Fruit fly (Drosophila melanogaster) whole organism, prepupa: ENCODE measurements around the gene Obp99b.

Experiments used
- CG10631 ChIP-seq: fragments of 200-800 bp; sonication (Bioruptor generic); optimal IDR thresholded peaks from 2 replicates; lab custom pipeline; 2016; ENCODE audit warnings: missing biosample characterization, missing genetic modification characterization
- CG10669 ChIP-seq: fragments of 200-800 bp; sonication (Bioruptor generic); optimal IDR thresholded peaks from 3 replicates; lab custom pipeline; 2018; ENCODE audit warnings: missing biosample characterization, mild to moderate bottlenecking, missing genetic modification characterization, moderate library complexity
- CG11294 ChIP-seq: fragments of 200-800 bp; sonication (Bioruptor generic); IDR thresholded peaks from 2 replicates; pipeline ENCODE4 v1.3.6; 2022; ENCODE audit warnings: missing biosample characterization, missing genetic modification characterization
- CG11762 ChIP-seq: fragments of 200-800 bp; sonication (Bioruptor generic); optimal IDR thresholded peaks from 3 replicates; lab custom pipeline; 2016; ENCODE audit warnings: missing biosample characterization, missing genetic modification characterization; ENCODE audit not compliant: insufficient read depth
- CG11902 ChIP-seq: fragments of 200-800 bp; sonication (Bioruptor generic); optimal IDR thresholded peaks from 3 replicates; lab custom pipeline; 2016; ENCODE audit warnings: missing biosample characterization, missing genetic modification characterization
- CG15336 ChIP-seq: fragments of 200-800 bp; sonication (Bioruptor generic); IDR thresholded peaks from 2 replicates; pipeline ENCODE4 v1.3.6; 2022; ENCODE audit warnings: missing biosample characterization, missing genetic modification characterization
- CG1621 ChIP-seq: fragments of 200-800 bp; sonication (Bioruptor generic); optimal IDR thresholded peaks from 3 replicates; lab custom pipeline; 2018; ENCODE audit warnings: missing biosample characterization, mild to moderate bottlenecking, missing genetic modification characterization
- CG16779 ChIP-seq: fragments of 200-800 bp; sonication (Bioruptor generic); optimal IDR thresholded peaks from 3 replicates; lab custom pipeline; 2017; ENCODE audit warnings: missing biosample characterization, mild to moderate bottlenecking, missing genetic modification characterization
- CG31627 ChIP-seq: fragments of 200-800 bp; sonication (Bioruptor generic); optimal IDR thresholded peaks from 3 replicates; lab custom pipeline; 2016; ENCODE audit warnings: missing biosample characterization, missing genetic modification characterization
- CG32006 ChIP-seq: fragments of 200-800 bp; sonication (Bioruptor generic); optimal IDR thresholded peaks from 3 replicates; lab custom pipeline; 2017; ENCODE audit warnings: missing biosample characterization, mild to moderate bottlenecking, missing genetic modification characterization
- CG34406 ChIP-seq: fragments of 200-800 bp; sonication (Bioruptor generic); optimal IDR thresholded peaks from 3 replicates; lab custom pipeline; 2016; ENCODE audit warnings: missing biosample characterization, missing genetic modification characterization
- CG3919 ChIP-seq: fragments of 200-800 bp; sonication (Bioruptor generic); optimal IDR thresholded peaks from 3 replicates; lab custom pipeline; 2016; ENCODE audit warnings: missing biosample characterization, missing genetic modification characterization
- CG6163 ChIP-seq: fragments of 200-800 bp; sonication (Bioruptor generic); IDR thresholded peaks from 3 replicates; pipeline ENCODE4 v1.3.6; 2022; ENCODE audit warnings: missing biosample characterization, missing genetic modification characterization
- CG6276 ChIP-seq: fragments of 200-800 bp; sonication (Bioruptor generic); optimal IDR thresholded peaks from 2 replicates; lab custom pipeline; 2017; ENCODE audit warnings: missing biosample characterization, mild to moderate bottlenecking, missing genetic modification characterization
- CG6792 ChIP-seq: fragments of 200-800 bp; sonication (Bioruptor generic); optimal IDR thresholded peaks from 3 replicates; lab custom pipeline; 2016; ENCODE audit warnings: missing biosample characterization, missing genetic modification characterization
- CG6808 ChIP-seq: fragments of 200-800 bp; sonication (Bioruptor generic); optimal IDR thresholded peaks from 3 replicates; lab custom pipeline; 2017; ENCODE audit warnings: missing biosample characterization, missing genetic modification characterization, mild to moderate bottlenecking, moderate library complexity, missing genetic modification reagents
- CG6854 ChIP-seq: fragments of 200-800 bp; sonication (Bioruptor generic); optimal IDR thresholded peaks from 2 replicates; lab custom pipeline; 2017; ENCODE audit warnings: missing biosample characterization, mild to moderate bottlenecking, missing genetic modification characterization
- CG7368 ChIP-seq: fragments of 200-800 bp; sonication (Bioruptor generic); optimal IDR thresholded peaks from 3 replicates; lab custom pipeline; 2016; ENCODE audit warnings: missing biosample characterization, missing genetic modification characterization
- CG8119 ChIP-seq: fragments of 200-800 bp; sonication (Bioruptor generic); IDR thresholded peaks from 3 replicates; pipeline ENCODE4 v1.3.6; 2022; ENCODE audit warnings: missing biosample characterization, missing genetic modification characterization
- CG8319 ChIP-seq: fragments of 200-800 bp; sonication (Bioruptor generic); optimal IDR thresholded peaks from 3 replicates; lab custom pipeline; 2016; ENCODE audit warnings: missing biosample characterization, missing genetic modification characterization
- CG8632 ChIP-seq: fragments of 200-800 bp; sonication (Bioruptor generic); optimal IDR thresholded peaks from 3 replicates; lab custom pipeline; 2016; ENCODE audit warnings: missing biosample characterization, missing genetic modification characterization
- CG9139 ChIP-seq: fragments of 200-800 bp; sonication (Bioruptor generic); optimal IDR thresholded peaks from 3 replicates; lab custom pipeline; 2017; ENCODE audit warnings: missing biosample characterization, mild to moderate bottlenecking, missing genetic modification characterization
- Eip75B ChIP-seq: fragments of 200-800 bp; sonication (Bioruptor generic); optimal IDR thresholded peaks from 3 replicates; lab custom pipeline; 2016; ENCODE audit warnings: missing biosample characterization, missing genetic modification characterization
- Eip78C ChIP-seq: fragments of 200-800 bp; sonication (Bioruptor generic); peaks from one replicate; lab custom pipeline; 2016; ENCODE audit warnings: missing biosample characterization, missing genetic modification characterization
- Eip93F ChIP-seq: fragments of 200-800 bp; sonication (Bioruptor generic); optimal IDR thresholded peaks from 2 replicates; lab custom pipeline; 2016; ENCODE audit warnings: missing biosample characterization, mild to moderate bottlenecking, missing genetic modification characterization
- Ets21C ChIP-seq: fragments of 200-800 bp; sonication (Bioruptor generic); optimal IDR thresholded peaks from 3 replicates; lab custom pipeline; 2016; ENCODE audit warnings: missing biosample characterization, missing genetic modification characterization
- Ets96B ChIP-seq: fragments of 200-800 bp; optimal IDR thresholded peaks from 2 replicates; lab custom pipeline; 2019; ENCODE audit warnings: missing biosample characterization, mild to moderate bottlenecking, missing genetic modification characterization, moderate library complexity
- Hr38 ChIP-seq: sonication (Bioruptor generic); optimal IDR thresholded peaks from 2 replicates; lab custom pipeline; 2016; ENCODE audit warnings: missing biosample characterization, missing genetic modification characterization
- Hr39 ChIP-seq: fragments of 200-800 bp; sonication (Bioruptor generic); optimal IDR thresholded peaks from 2 replicates; lab custom pipeline; 2016; ENCODE audit warnings: missing biosample characterization, missing genetic modification characterization
- Hr4 ChIP-seq: fragments of 200-800 bp; sonication (Bioruptor generic); optimal IDR thresholded peaks from 3 replicates; lab custom pipeline; 2016; ENCODE audit warnings: missing biosample characterization, missing genetic modification characterization
- Lpt ChIP-seq: fragments of 200-800 bp; sonication (Bioruptor generic); optimal IDR thresholded peaks from 3 replicates; lab custom pipeline; 2016; ENCODE audit warnings: missing biosample characterization, missing genetic modification characterization
- Met ChIP-seq: fragments of 200-800 bp; sonication (Bioruptor generic); optimal IDR thresholded peaks from 3 replicates; lab custom pipeline; 2016; ENCODE audit warnings: missing biosample characterization, missing genetic modification characterization
- OdsH ChIP-seq: fragments of 200-800 bp; sonication (Bioruptor generic); optimal IDR thresholded peaks from 3 replicates; lab custom pipeline; 2016; ENCODE audit warnings: missing biosample characterization, missing genetic modification characterization
- Smox ChIP-seq: fragments of 200-800 bp; sonication (Bioruptor generic); optimal IDR thresholded peaks from 3 replicates; lab custom pipeline; 2016; ENCODE audit warnings: missing biosample characterization, missing genetic modification characterization
- Sox102F ChIP-seq: fragments of 200-800 bp; sonication (Bioruptor generic); optimal IDR thresholded peaks from 2 replicates; lab custom pipeline; 2016; ENCODE audit warnings: missing biosample characterization, mild to moderate bottlenecking, missing genetic modification characterization
- Sox15 ChIP-seq: fragments of 200-800 bp; sonication (Bioruptor generic); optimal IDR thresholded peaks from 3 replicates; lab custom pipeline; 2016; ENCODE audit warnings: missing biosample characterization, missing genetic modification characterization
- achi ChIP-seq: fragments of 200-800 bp; sonication (Bioruptor generic); optimal IDR thresholded peaks from 3 replicates; lab custom pipeline; 2016; ENCODE audit warnings: missing biosample characterization, missing genetic modification characterization
- acj6 ChIP-seq: fragments of 200-800 bp; sonication (Bioruptor generic); optimal IDR thresholded peaks from 3 replicates; lab custom pipeline; 2016; ENCODE audit warnings: missing biosample characterization, missing genetic modification characterization
- dac ChIP-seq: fragments of 200-800 bp; sonication (Bioruptor generic); optimal IDR thresholded peaks from 2 replicates; lab custom pipeline; 2017; ENCODE audit warnings: missing biosample characterization, mild to moderate bottlenecking, missing genetic modification characterization
- dsx ChIP-seq: fragments of 200-800 bp; optimal IDR thresholded peaks from 3 replicates; lab custom pipeline; 2019; ENCODE audit warnings: missing biosample characterization, mild to moderate bottlenecking, missing genetic modification characterization, moderate library complexity; ENCODE audit not compliant: poor library complexity, severe bottlenecking
- esn ChIP-seq: fragments of 200-800 bp; sonication (Bioruptor generic); optimal IDR thresholded peaks from 2 replicates; lab custom pipeline; 2016; ENCODE audit warnings: missing biosample characterization, mild to moderate bottlenecking, missing genetic modification characterization, moderate library complexity
- fkh ChIP-seq: fragments of 200-800 bp; sonication (Bioruptor generic); optimal IDR thresholded peaks from 3 replicates; lab custom pipeline; 2017; ENCODE audit warnings: missing biosample characterization, mild to moderate bottlenecking, missing genetic modification characterization, moderate library complexity
- lz ChIP-seq: fragments of 200-800 bp; sonication (Bioruptor generic); optimal IDR thresholded peaks from 3 replicates; lab custom pipeline; 2016; ENCODE audit warnings: missing biosample characterization, missing genetic modification characterization
- net ChIP-seq: fragments of 200-800 bp; sonication (Bioruptor generic); optimal IDR thresholded peaks from 3 replicates; lab custom pipeline; 2016; ENCODE audit warnings: missing biosample characterization, missing genetic modification characterization
- pdm3 ChIP-seq: fragments of 200-800 bp; sonication (Bioruptor generic); optimal IDR thresholded peaks from 3 replicates; lab custom pipeline; 2016; ENCODE audit warnings: missing biosample characterization, missing genetic modification characterization
- salr ChIP-seq, 2 experiments: fragments of 200-800 bp; sonication (Bioruptor generic); optimal IDR thresholded peaks; 3 replicates each; lab custom pipeline; 2016 to 2018; ENCODE audit warnings: missing biosample characterization in 2 of 2, missing genetic modification characterization in 2 of 2, mild to moderate bottlenecking in 1 of 2
- spab ChIP-seq: fragments of 200-800 bp; sonication (Bioruptor generic); optimal IDR thresholded peaks from 2 replicates; lab custom pipeline; 2017; ENCODE audit warnings: missing biosample characterization, mild to moderate bottlenecking, missing genetic modification characterization, missing genetic modification reagents
- svp ChIP-seq: fragments of 200-800 bp; sonication (Bioruptor generic); peaks from one replicate; lab custom pipeline; 2016; ENCODE audit warnings: missing biosample characterization, missing genetic modification characterization
- topi ChIP-seq: fragments of 200-800 bp; sonication (Bioruptor generic); optimal IDR thresholded peaks from 3 replicates; lab custom pipeline; 2016; ENCODE audit warnings: missing biosample characterization, missing genetic modification characterization
- vri ChIP-seq: fragments of 200-800 bp; sonication (Bioruptor generic); optimal IDR thresholded peaks from 3 replicates; lab custom pipeline; 2016; ENCODE audit warnings: missing biosample characterization, mild to moderate bottlenecking, missing genetic modification characterization

The Obp99b gene

dm6 chr3R:29763804-29764203 is 47.1 kb upstream of the Obp99b start (continued):
- no peak for TF ChIP-seq Lpt (GFP tag; lab: Kevin White, UChicago)
- TF ChIP-seq Sox102F (GFP tag; lab: Kevin White, UChicago): peak; percentile 33
- TF ChIP-seq Eip75B (GFP tag; lab: Kevin White, UChicago): no peak
- TF ChIP-seq CG6854: peak; percentile 10
- no peak for TF ChIP-seq CG1621 (tag; lab: Kevin White, UChicago)
- TF ChIP-seq Ets96B: no peak
- peak; percentile 46 for TF ChIP-seq CG15336 (GFP tag; lab: Robert Waterston, UW)
- TF ChIP-seq CG11294: no peak
- TF ChIP-seq Ets21C (GFP tag; lab: Kevin White, UChicago): peak; percentile 37
- peak; percentile 12 for TF ChIP-seq CG6276 (GFP tag; lab: Kevin White, UChicago)
- no peak for TF ChIP-seq CG7368 (GFP tag; lab: Kevin White, UChicago)
- no peak for TF ChIP-seq CG11762 (GFP tag; lab: Kevin White, UChicago)
- TF ChIP-seq Met (GFP tag; lab: Kevin White, UChicago): no peak
- no peak for TF ChIP-seq CG9139 (GFP tag; lab: Kevin White, UChicago)
- no peak for TF ChIP-seq dac
- TF ChIP-seq net: no peak
- TF ChIP-seq CG6163: peak; percentile 33; the same call in 1 of the 3 replicates
- TF ChIP-seq svp (GFP tag; lab: Kevin White, UChicago): no peak
- TF ChIP-seq CG6792 (GFP tag; lab: Kevin White, UChicago): peak; percentile 16
- TF ChIP-seq achi (GFP tag; lab: Kevin White, UChicago): peak; percentile 21
- TF ChIP-seq fkh (GFP tag; lab: Kevin White, UChicago): no peak
- no peak for TF ChIP-seq vri (GFP tag; lab: Kevin White, UChicago)
- TF ChIP-seq CG10631: no peak
- peak; percentile 1 for TF ChIP-seq CG10669 (GFP tag; lab: Kevin White, UChicago)
- TF ChIP-seq Smox (GFP tag; lab: Kevin White, UChicago): peak; percentile 61
- no peak for TF ChIP-seq Hr38 (GFP tag; lab: Kevin White, UChicago)
- TF ChIP-seq dsx (GFP tag; lab: Kevin White, UChicago): no peak
- TF ChIP-seq CG8319: no peak
- TF ChIP-seq OdsH: peak; percentile 37
- no peak for TF ChIP-seq Sox15 (GFP tag; lab: Kevin White, UChicago)
- no peak for TF ChIP-seq CG6808 (GFP tag; lab: Kevin White, UChicago)
- TF ChIP-seq Hr4 (GFP tag; lab: Kevin White, UChicago): no peak
- no peak for TF ChIP-seq CG3919 (GFP tag; lab: Kevin White, UChicago)
- TF ChIP-seq CG16779: no peak
- TF ChIP-seq lz (GFP tag; lab: Kevin White, UChicago): peak; percentile 55
- peak; percentile 40 for TF ChIP-seq CG34406 (GFP tag; lab: Kevin White, UChicago)
- TF ChIP-seq CG11902 (GFP tag; lab: Kevin White, UChicago): peak; percentile 2
- TF ChIP-seq esn (GFP tag; lab: Kevin White, UChicago): peak; percentile 40
- TF ChIP-seq Hr39 (GFP tag; lab: Kevin White, UChicago): peak; percentile 68
- TF ChIP-seq pdm3 (GFP tag; lab: Kevin White, UChicago): peak; percentile 3
- TF ChIP-seq Eip93F (GFP tag; lab: Kevin White, UChicago): no peak
- no peak for TF ChIP-seq CG8119
- TF ChIP-seq salr (GFP tag; optimal IDR thresholded peaks at IDR 0.05; lab: Kevin White, UChicago): no peak

dm6 chr3R:29763154-29763553 is 46.5 kb upstream of the Obp99b start:
- TF ChIP-seq acj6 (GFP tag; lab: Kevin White, UChicago) (peak; percentile 96), spab (GFP tag; lab: Kevin White, UChicago) (peak; percentile 73), CG10631 (peak; percentile 89), Eip78C (GFP tag; lab: Kevin White, UChicago) (peak; percentile 98), CG1621 (tag; lab: Kevin White, UChicago) (peak; percentile 72), fkh (GFP tag; lab: Kevin White, UChicago) (no peak), CG11902 (GFP tag; lab: Kevin White, UChicago) (peak; percentile 97), CG32006 (GFP tag; lab: Kevin White, UChicago) (peak; percentile 70), CG6808 (GFP tag; lab: Kevin White, UChicago) (peak; percentile 66), Eip93F (GFP tag; lab: Kevin White, UChicago) (peak; percentile 96), Sox15 (GFP tag; lab: Kevin White, UChicago) (peak; percentile 96), topi (GFP tag; lab: Kevin White, UChicago) (peak; percentile 99), Ets21C (GFP tag; lab: Kevin White, UChicago) (peak; percentile 98), CG10669 (GFP tag; lab: Kevin White, UChicago) (peak; percentile 83), OdsH (peak; percentile 94), CG11762 (GFP tag; lab: Kevin White, UChicago) (peak; percentile 90), esn (GFP tag; lab: Kevin White, UChicago) (peak; percentile 99), net (peak; percentile 86), dac (no peak), CG8632 (GFP tag; lab: Kevin White, UChicago) (peak; percentile 93), CG6854 (peak; percentile 96), CG6276 (GFP tag; lab: Kevin White, UChicago) (peak; percentile 48), Hr39 (GFP tag; lab: Kevin White, UChicago) (peak; percentile 99), CG31627 (GFP tag; lab: Kevin White, UChicago) (peak; percentile 99)
